Fruit fly (Drosophila melanogaster): ENCODE data around the gene CG32086.

The CG32086 gene

dm6 chr3L:11587720-11588580 lies 4.1 kb upstream of the CG32086 start, which contains the start of gene rt (continued):
- TF ChIP-seq CG16863 (GFP tag; optimal IDR thresholded peaks at IDR 0.05) (peak; percentile 38), onecut (GFP tag; IDR thresholded peaks at IDR 0.05) (peak; percentile 46), CG16815 (GFP tag; optimal IDR thresholded peaks at IDR 0.05) (peak; percentile 56), CG11504 (tag; optimal IDR thresholded peaks at IDR 0.05) (peak; percentile 66), Hsf (GFP tag; optimal IDR thresholded peaks at IDR 0.05) (peak; percentile 63), nerfin-1 (tag; optimal IDR thresholded peaks at IDR 0.05) (peak; percentile 70), CG31365 (tag; optimal IDR thresholded peaks at IDR 0.05) (no peak), HHEX (GFP tag; optimal IDR thresholded peaks at IDR 0.05) (peak; percentile 37), psq (GFP tag; optimal IDR thresholded peaks at IDR 0.05) (peak; percentile 9), CG8281 (tag; optimal IDR thresholded peaks at IDR 0.05) (no peak), CG17361 (GFP tag; IDR thresholded peaks at IDR 0.05) (peak; percentile 68), dati (GFP tag; IDR thresholded peaks at IDR 0.05) (no peak), CG10431 (GFP tag; optimal IDR thresholded peaks at IDR 0.05) (peak; percentile 17), CG4820 (GFP tag; optimal IDR thresholded peaks at IDR 0.05) (peak; percentile 48), CG4854 (GFP tag; optimal IDR thresholded peaks at IDR 0.05) (peak; percentile 4), CoRest (tag; optimal IDR thresholded peaks at IDR 0.05) (peak; percentile 70), CG4360 (GFP tag; IDR thresholded peaks at IDR 0.05) (no peak), Nf-YC (tag; optimal IDR thresholded peaks at IDR 0.05) (peak; percentile 21), CG17328 (GFP tag; IDR thresholded peaks at IDR 0.05) (peak; percentile 65), B-H1 (GFP tag; IDR thresholded peaks at IDR 0.05) (peak; percentile 26; the same call in 1 of the 3 replicates), row (GFP tag; IDR thresholded peaks at IDR 0.05) (peak; percentile 88), da (GFP tag; optimal IDR thresholded peaks at IDR 0.05) (no peak), zfh1 (GFP tag; IDR thresholded peaks at IDR 0.05) (peak; percentile 67), CG33213 (GFP tag; optimal IDR thresholded peaks at IDR 0.05) (peak; percentile 4), Bdp1 (GFP tag; optimal IDR thresholded peaks at IDR 0.05) (no peak), stwl (tag; optimal IDR thresholded peaks at IDR 0.05) (peak; percentile 31), CG15601 (tag; optimal IDR thresholded peaks at IDR 0.05) (peak; percentile 53), CG18764 (GFP tag; optimal IDR thresholded peaks at IDR 0.05) (peak; percentile 36), CG31441 (GFP tag; IDR thresholded peaks at IDR 0.05) (peak; percentile 59), otp (GFP tag; IDR thresholded peaks at IDR 0.05) (0 out of 3 replicates have a peak, but pooled peaks have one; percentile 49), CG11695 (GFP tag; IDR thresholded peaks at IDR 0.05) (peak; percentile 48; the same call in 1 of the 3 replicates), Drgx (GFP tag; IDR thresholded peaks at IDR 0.05) (peak; percentile 77), ken (GFP tag; IDR thresholded peaks at IDR 0.05) (peak; percentile 44; the same call in 1 of the 3 replicates), twi (tag; optimal IDR thresholded peaks at IDR 0.05) (peak; percentile 51), tap (tag; optimal IDR thresholded peaks at IDR 0.05) (peak; percentile 27), pum (GFP tag; optimal IDR thresholded peaks at IDR 0.05) (peak; percentile 40), Sox102F (GFP tag; optimal IDR thresholded peaks at IDR 0.05) (peak; percentile 41), Mad (GFP tag; optimal IDR thresholded peaks at IDR 0.05) (peak; percentile 27), CG32772 (GFP tag; IDR thresholded peaks at IDR 0.05) (0 out of 2 replicates have a peak, but pooled peaks have one; percentile 27), Sox100B (GFP tag; optimal IDR thresholded peaks at IDR 0.05) (peak; percentile 69), phol (tag; optimal IDR thresholded peaks at IDR 0.05) (peak; percentile 78), Ets65A (GFP tag) (peak; percentile 23), CG32767 (GFP tag; IDR thresholded peaks at IDR 0.05) (peak; percentile 50; the same call in 1 of the 2 replicates), Spps (tag; optimal IDR thresholded peaks at IDR 0.05) (peak; percentile 44), CG9727 (GFP tag; optimal IDR thresholded peaks at IDR 0.05) (peak; percentile 64), fd102C (GFP tag; optimal IDR thresholded peaks at IDR 0.05) (no peak), E2f1 (GFP tag; IDR thresholded peaks at IDR 0.05) (0 out of 2 replicates have a peak, but pooled peaks have one; percentile 51), CG17385 (GFP tag; optimal IDR thresholded peaks at IDR 0.05) (peak; percentile 50), ems (GFP tag; optimal IDR thresholded peaks at IDR 0.05) (peak; percentile 27)
